Fruit fly (Drosophila melanogaster) whole organism, embryonic: ENCODE data around the gene CG31219.

ENCODE experiments used
- Atf6 ChIP-seq: fragments of 200-800 bp; sonication (Bioruptor generic); IDR thresholded peaks from 2 replicates; pipeline ENCODE4 v1.3.6; 2022; ENCODE audit warnings: missing biosample characterization, missing genetic modification characterization
- CG10543 ChIP-seq: fragments of 200-800 bp; sonication (Bioruptor generic); optimal IDR thresholded peaks from 3 replicates; lab custom pipeline; 2017; ENCODE audit warnings: missing biosample characterization, mild to moderate bottlenecking, missing genetic modification characterization, moderate library complexity
- CG11247 ChIP-seq: fragments of 200-800 bp; sonication (Bioruptor generic); IDR thresholded peaks from 2 replicates; pipeline ENCODE4 v1.3.6; 2022; ENCODE audit warnings: missing biosample characterization, missing genetic modification characterization
- CG12942 ChIP-seq: fragments of 200-800 bp; sonication (Bioruptor generic); optimal IDR thresholded peaks from 3 replicates; lab custom pipeline; 2016; ENCODE audit warnings: missing biosample characterization, missing genetic modification characterization
- CG13296 ChIP-seq: fragments of 200-800 bp; sonication (Bioruptor generic); optimal IDR thresholded peaks from 3 replicates; lab custom pipeline; 2018; ENCODE audit warnings: missing biosample characterization, mild to moderate bottlenecking, missing genetic modification characterization
- CG17385 ChIP-seq: fragments of 200-800 bp; sonication (Bioruptor generic); optimal IDR thresholded peaks from 3 replicates; lab custom pipeline; 2018; ENCODE audit warnings: missing biosample characterization, mild to moderate bottlenecking, missing genetic modification characterization
- CG17829 ChIP-seq: fragments of 200-800 bp; optimal IDR thresholded peaks from 2 replicates; lab custom pipeline; 2019; ENCODE audit warnings: missing biosample characterization, mild to moderate bottlenecking, missing genetic modification characterization, moderate library complexity
- CG18599 ChIP-seq: fragments of 200-800 bp; sonication (Bioruptor generic); optimal IDR thresholded peaks from 3 replicates; lab custom pipeline; 2017; ENCODE audit warnings: missing biosample characterization, missing genetic modification characterization, mild to moderate bottlenecking, moderate library complexity, missing genetic modification reagents
- CG2202 ChIP-seq: fragments of 200-800 bp; sonication (Bioruptor generic); optimal IDR thresholded peaks from 2 replicates; lab custom pipeline; 2018; ENCODE audit warnings: missing biosample characterization, mild to moderate bottlenecking, missing genetic modification characterization
- CG2712 ChIP-seq: fragments of 200-800 bp; optimal IDR thresholded peaks from 3 replicates; lab custom pipeline; 2019; ENCODE audit warnings: missing biosample characterization, mild to moderate bottlenecking, missing genetic modification characterization, moderate library complexity
- CG34422 ChIP-seq: fragments of 200-800 bp; sonication (Bioruptor generic); IDR thresholded peaks from 3 replicates; pipeline ENCODE4 v1.3.6; 2022; ENCODE audit warnings: missing biosample characterization, missing genetic modification characterization
- CG4360 ChIP-seq: fragments of 200-800 bp; sonication (Bioruptor generic); IDR thresholded peaks from 2 replicates; pipeline ENCODE4 v1.3.6; 2022; ENCODE audit warnings: missing biosample characterization, missing genetic modification characterization
- CG4820 ChIP-seq: fragments of 200-800 bp; sonication (Bioruptor generic); optimal IDR thresholded peaks from 3 replicates; lab custom pipeline; 2016; ENCODE audit warnings: missing biosample characterization, missing genetic modification characterization
- CG6813 ChIP-seq: fragments of 200-800 bp; sonication (Bioruptor generic); optimal IDR thresholded peaks from 2 replicates; lab custom pipeline; 2017; ENCODE audit warnings: missing biosample characterization, missing genetic modification characterization, mild to moderate bottlenecking, moderate library complexity, missing genetic modification reagents
- CG7987 ChIP-seq: fragments of 200-800 bp; sonication (Bioruptor generic); optimal IDR thresholded peaks from 2 replicates; lab custom pipeline; 2018; ENCODE audit warnings: missing biosample characterization, mild to moderate bottlenecking, missing genetic modification characterization, moderate library complexity
- CG9876 ChIP-seq: fragments of 200-800 bp; sonication (Bioruptor generic); optimal IDR thresholded peaks from 2 replicates; lab custom pipeline; 2016; ENCODE audit warnings: missing biosample characterization, missing genetic modification characterization
- Camta ChIP-seq: fragments of 200-800 bp; sonication (Bioruptor generic); optimal IDR thresholded peaks from 2 replicates; lab custom pipeline; 2016; ENCODE audit warnings: missing biosample characterization, missing genetic modification characterization
- Ets65A ChIP-seq: fragments of 200-800 bp; sonication (Bioruptor generic); peaks from one replicate; lab custom pipeline; 2016; ENCODE audit warnings: missing biosample characterization, missing genetic modification characterization
- H2.0 ChIP-seq: fragments of 200-800 bp; sonication (Bioruptor generic); IDR thresholded peaks from 2 replicates; pipeline ENCODE4 v1.3.6; 2022; ENCODE audit warnings: missing biosample characterization, missing genetic modification characterization
- HHEX ChIP-seq: fragments of 200-800 bp; sonication (Bioruptor generic); optimal IDR thresholded peaks from 3 replicates; lab custom pipeline; 2017; ENCODE audit warnings: missing biosample characterization, mild to moderate bottlenecking, missing genetic modification characterization, missing genetic modification reagents
- Hmr ChIP-seq: fragments of 200-800 bp; sonication (Bioruptor generic); optimal IDR thresholded peaks from 3 replicates; lab custom pipeline; 2017; ENCODE audit warnings: mild to moderate bottlenecking, missing biosample characterization, missing genetic modification reagents, missing genetic modification characterization
- Hmx ChIP-seq: fragments of 200-800 bp; sonication (Bioruptor generic); optimal IDR thresholded peaks from 2 replicates; lab custom pipeline; 2016; ENCODE audit warnings: missing biosample characterization, missing genetic modification characterization
- Hsf ChIP-seq: fragments of 200-800 bp; sonication (Bioruptor generic); optimal IDR thresholded peaks from 3 replicates; lab custom pipeline; 2016; ENCODE audit warnings: missing biosample characterization, missing genetic modification characterization
- MBD-R2 ChIP-seq: fragments of 200-800 bp; sonication (Bioruptor generic); IDR thresholded peaks from 2 replicates; pipeline ENCODE4 v1.3.6; 2022; ENCODE audit warnings: missing biosample characterization, missing genetic modification characterization
- Mrtf ChIP-seq: fragments of 200-800 bp; sonication (Bioruptor generic); IDR thresholded peaks from 3 replicates; pipeline ENCODE4 v1.3.6; 2022; ENCODE audit warnings: missing biosample characterization, missing genetic modification characterization
- Rfx ChIP-seq: fragments of 200-800 bp; sonication (Bioruptor generic); IDR thresholded peaks from 2 replicates; pipeline ENCODE4 v1.3.6; 2022; ENCODE audit warnings: missing biosample characterization, missing genetic modification characterization
- Sry-β ChIP-seq: fragments of 200-800 bp; sonication (Bioruptor generic); optimal IDR thresholded peaks from 2 replicates; lab custom pipeline; 2018; ENCODE audit warnings: missing biosample characterization, mild to moderate bottlenecking, missing genetic modification characterization, moderate library complexity
- Ssrp ChIP-seq: fragments of 200-800 bp; sonication (Bioruptor generic); optimal IDR thresholded peaks from 2 replicates; lab custom pipeline; 2018; ENCODE audit warnings: missing biosample characterization, mild to moderate bottlenecking, missing genetic modification characterization, moderate library complexity
- ap ChIP-seq: fragments of 200-800 bp; sonication (Bioruptor generic); IDR thresholded peaks from 2 replicates; pipeline ENCODE4 v1.3.6; 2022; ENCODE audit warnings: missing biosample characterization, missing genetic modification characterization
- cad ChIP-seq: fragments of >200 bp; optimal IDR thresholded peaks from 2 replicates; lab custom pipeline; 2017; ENCODE audit warnings: missing biosample characterization, missing genetic modification characterization
- caup ChIP-seq: fragments of 200-800 bp; sonication (Bioruptor generic); optimal IDR thresholded peaks from 3 replicates; lab custom pipeline; 2017; ENCODE audit warnings: missing biosample characterization, mild to moderate bottlenecking, missing genetic modification characterization, moderate library complexity; ENCODE audit not compliant: severe bottlenecking
- cg ChIP-seq: fragments of 200-800 bp; sonication (Bioruptor generic); optimal IDR thresholded peaks from 3 replicates; lab custom pipeline; 2019; ENCODE audit warnings: missing biosample characterization, mild to moderate bottlenecking, missing genetic modification characterization, moderate library complexity
- croc ChIP-seq: fragments of 200-800 bp; sonication (Bioruptor generic); conservative IDR thresholded peaks from 3 replicates; pipeline ENCODE4 v1.3.6; 2022; ENCODE audit warnings: missing biosample characterization, missing genetic modification characterization
- gro ChIP-seq: fragments of 200-800 bp; sonication (Bioruptor generic); optimal IDR thresholded peaks from 2 replicates; lab custom pipeline; 2016; ENCODE audit warnings: missing biosample characterization, missing genetic modification characterization
- hkb ChIP-seq, 2 experiments: fragments of 200-800 bp in 1 of 2; fragments of >200 bp in 1 of 2; sonication (Bioruptor generic) in 1 of 2; IDR thresholded peaks in 1 of 2; optimal IDR thresholded peaks in 1 of 2; 2 replicates each; pipeline versions ENCODE4 v1.3.6 to Lab custom; 2017 to 2022; ENCODE audit warnings: missing biosample characterization in 1 of 2, missing genetic modification characterization in 1 of 2
- jing ChIP-seq: fragments of 200-800 bp; sonication (Bioruptor generic); optimal IDR thresholded peaks from 2 replicates; lab custom pipeline; 2018; ENCODE audit warnings: missing biosample characterization, mild to moderate bottlenecking, missing genetic modification characterization
- kay ChIP-seq: fragments of 200-800 bp; sonication (Bioruptor generic); optimal IDR thresholded peaks from 2 replicates; lab custom pipeline; 2016; ENCODE audit warnings: missing biosample characterization, missing genetic modification characterization
- lab ChIP-seq: fragments of 200-800 bp; sonication (Bioruptor generic); optimal IDR thresholded peaks from 3 replicates; lab custom pipeline; 2017; ENCODE audit warnings: missing biosample characterization, missing genetic modification characterization, mild to moderate bottlenecking, moderate library complexity, missing genetic modification reagents
- lbe ChIP-seq: fragments of 200-800 bp; sonication (Bioruptor generic); optimal IDR thresholded peaks from 2 replicates; lab custom pipeline; 2016; ENCODE audit warnings: missing biosample characterization, mild to moderate bottlenecking, missing genetic modification characterization
- oc ChIP-seq: fragments of 200-800 bp; sonication (Bioruptor generic); optimal IDR thresholded peaks from 2 replicates; lab custom pipeline; 2018; ENCODE audit warnings: missing biosample characterization, mild to moderate bottlenecking, missing genetic modification characterization, moderate library complexity
- onecut ChIP-seq: fragments of 200-800 bp; sonication (Bioruptor generic); IDR thresholded peaks from 2 replicates; pipeline ENCODE4 v1.3.6; 2022; ENCODE audit warnings: missing biosample characterization, missing genetic modification characterization
- pan ChIP-seq, 4 experiments: fragments of >200 bp in 3 of 4; fragments of 200-800 bp in 1 of 4; sonication (Bioruptor generic) in 1 of 4; optimal IDR thresholded peaks in 3 of 4; IDR thresholded peaks in 1 of 4; 2 replicates each; pipeline versions ENCODE4 v1.3.6 to Lab custom; 2017 to 2022; ENCODE audit warnings: missing biosample characterization in 2 of 4, missing genetic modification characterization in 2 of 4, mixed read lengths in 1 of 4
- repo ChIP-seq: fragments of 200-800 bp; sonication (Bioruptor generic); optimal IDR thresholded peaks from 2 replicates; lab custom pipeline; 2016; ENCODE audit warnings: missing biosample characterization, missing genetic modification characterization
- rib ChIP-seq: fragments of 200-800 bp; sonication (Bioruptor generic); IDR thresholded peaks from 2 replicates; pipeline ENCODE4 v1.3.6; 2022; ENCODE audit warnings: missing biosample characterization, missing genetic modification characterization
- sens-2 ChIP-seq: fragments of 200-800 bp; sonication (Bioruptor generic); IDR thresholded peaks from 2 replicates; pipeline ENCODE4 v1.3.6; 2022; ENCODE audit warnings: missing biosample characterization, missing genetic modification characterization
- slou ChIP-seq: fragments of 200-800 bp; sonication (Bioruptor generic); optimal IDR thresholded peaks from 3 replicates; lab custom pipeline; 2016; ENCODE audit warnings: missing biosample characterization, missing genetic modification characterization
- sob ChIP-seq: fragments of 200-800 bp; sonication (Bioruptor generic); IDR thresholded peaks from 2 replicates; pipeline ENCODE4 v1.3.6; 2022; ENCODE audit warnings: missing biosample characterization, missing genetic modification characterization
- tna ChIP-seq: fragments of 200-800 bp; sonication (Bioruptor generic); IDR thresholded peaks from 2 replicates; pipeline ENCODE4 v1.3.6; 2022; ENCODE audit warnings: missing biosample characterization, missing genetic modification characterization; ENCODE audit not compliant: partially characterized antibody
- trem ChIP-seq: fragments of 200-800 bp; optimal IDR thresholded peaks from 3 replicates; lab custom pipeline; 2019; ENCODE audit warnings: missing biosample characterization, mild to moderate bottlenecking, missing genetic modification characterization, moderate library complexity
- zen2 ChIP-seq: fragments of 200-800 bp; sonication (Bioruptor generic); IDR thresholded peaks from 3 replicates; pipeline ENCODE4 v1.3.6; 2022; ENCODE audit warnings: missing biosample characterization, missing genetic modification characterization; ENCODE audit not compliant: partially characterized antibody

Gene CG31219

dm6 chr3R:19620953-19621352, 29.9 kb upstream of the CG31219 start (continued):
- TF ChIP-seq Hmx (no peak), Mrtf (GFP tag; lab: Robert Waterston, UW) (no peak), kay (GFP tag; lab: Kevin White, UChicago) (no peak), CG11247 (GFP tag; lab: Robert Waterston, UW) (no peak), Hsf (no peak), CG4820 (GFP tag; lab: Kevin White, UChicago) (no peak), CG17829 (no peak), CG2202 (no peak), CG9876 (GFP tag; lab: Kevin White, UChicago) (no peak), HHEX (GFP tag; lab: Kevin White, UChicago) (no peak), cad (GFP tag; lab: Kevin White, UChicago) (no peak), cg (no peak), CG13296 (peak; percentile 28), CG4360 (GFP tag; lab: Robert Waterston, UW) (no peak), MBD-R2 (0 out of 2 replicates have a peak, but pooled peaks have one; percentile 12), pan (optimal IDR thresholded peaks at IDR 0.05; lab: Kevin White, UChicago) (no peak), pan (GFP tag; optimal IDR thresholded peaks at IDR 0.05 in 1 of 2, IDR thresholded peaks at IDR 0.05 in 1 of 2) (peak in 1 of 2 experiments; percentile 33), Ets65A (GFP tag; lab: Kevin White, UChicago) (no peak), H2.0 (GFP tag; lab: Robert Waterston, UW) (no peak), Rfx (GFP tag; lab: Robert Waterston, UW) (peak; percentile 22; the same call in 1 of the 2 replicates), CG7987 (no peak), jing (GFP tag; lab: Kevin White, UChicago) (no peak), CG10543 (peak; percentile 90), repo (no peak), rib (GFP tag; lab: Robert Waterston, UW) (no peak; the same call in none of the 2 replicates), CG12942 (GFP tag; lab: Kevin White, UChicago) (no peak), ap (GFP tag; lab: Robert Waterston, UW) (no peak), caup (GFP tag; lab: Kevin White, UChicago) (no peak), CG2712 (tag; lab: Kevin White, UChicago) (no peak), lbe (GFP tag; lab: Kevin White, UChicago) (no peak), Atf6 (GFP tag; lab: Robert Waterston, UW) (0 out of 2 replicates have a peak, but pooled peaks have one; percentile 14), CG6813 (GFP tag; lab: Kevin White, UChicago) (no peak), Hmr (GFP tag; lab: Kevin White, UChicago) (no peak), CG17385 (GFP tag; lab: Kevin White, UChicago) (no peak), Sry-β (GFP tag; lab: Kevin White, UChicago) (no peak), slou (no peak), CG34422 (GFP tag; lab: Robert Waterston, UW) (peak; percentile 74; the same call in 1 of the 3 replicates), oc (tag; lab: Kevin White, UChicago) (peak; percentile 39), tna (GFP tag; lab: Robert Waterston, UW) (no peak), gro (peak; percentile 44), hkb (optimal IDR thresholded peaks at IDR 0.05; lab: Kevin White, UChicago) (no peak), hkb (GFP tag; IDR thresholded peaks at IDR 0.05; lab: Robert Waterston, UW) (no peak), Ssrp (tag; lab: Kevin White, UChicago) (no peak), onecut (GFP tag; lab: Robert Waterston, UW) (0 out of 2 replicates have a peak, but pooled peaks have one; percentile 5), trem (tag; lab: Kevin White, UChicago) (no peak), sob (peak; percentile 20; the same call in 1 of the 2 replicates), sens-2 (GFP tag; lab: Robert Waterston, UW) (0 out of 2 replicates have a peak, but pooled peaks have one; percentile 8), croc (no peak), zen2 (no peak), Camta (GFP tag; lab: Kevin White, UChicago) (no peak), CG18599 (peak; percentile 2), lab (GFP tag; lab: Kevin White, UChicago) (peak; percentile 20)
